Fruit fly (Drosophila melanogaster): Measurements from ENCODE around the gene Tmtc1.
A peak's percentile ranks its signal among the peaks of the same experiment; 100 is the strongest.

Tmtc1 gene

DNA sequence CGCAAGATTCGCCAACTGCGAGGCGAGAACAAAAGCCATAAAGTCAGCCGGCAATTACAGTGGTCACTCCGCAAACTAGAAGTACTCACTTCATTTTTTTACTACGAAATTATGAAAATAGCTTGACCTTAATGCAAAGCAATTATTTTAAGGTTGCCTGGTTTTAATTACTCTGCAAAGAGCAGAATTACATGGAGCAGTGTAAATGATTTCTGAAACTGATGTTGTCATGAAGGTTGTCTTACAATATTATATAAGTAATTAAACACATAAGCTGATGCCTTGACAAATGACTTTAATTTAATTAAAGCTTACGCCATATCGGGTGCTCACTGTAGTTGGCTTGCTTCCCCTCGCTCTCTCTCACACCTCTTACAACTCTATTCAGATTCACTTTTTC is 56.7 kb downstream of the Tmtc1 start (continued):
- TF ChIP-seq spab (GFP tag; optimal IDR thresholded peaks at IDR 0.05) (peak; percentile 89), CG6276 (GFP tag; optimal IDR thresholded peaks at IDR 0.05) (peak; percentile 74), CG6854 (GFP tag; optimal IDR thresholded peaks at IDR 0.05) (no peak), CG1621 (tag; optimal IDR thresholded peaks at IDR 0.05) (peak; percentile 79), salr (GFP tag; optimal IDR thresholded peaks at IDR 0.05) (peak; percentile 69 to 79), CG9139 (GFP tag; optimal IDR thresholded peaks at IDR 0.05) (peak; percentile 82), CG4318 (GFP tag; optimal IDR thresholded peaks at IDR 0.05) (peak; percentile 59), CG11294 (GFP tag; IDR thresholded peaks at IDR 0.05) (peak; percentile 72), Sox14 (GFP tag; optimal IDR thresholded peaks at IDR 0.05) (peak; percentile 86), CG8319 (GFP tag; optimal IDR thresholded peaks at IDR 0.05) (peak; percentile 70), Eip75B (GFP tag; optimal IDR thresholded peaks at IDR 0.05) (peak; percentile 71), pdm3 (GFP tag; optimal IDR thresholded peaks at IDR 0.05) (peak; percentile 83), Sox15 (GFP tag; optimal IDR thresholded peaks at IDR 0.05) (peak; percentile 60), achi (GFP tag; optimal IDR thresholded peaks at IDR 0.05) (peak; percentile 84), topi (GFP tag; optimal IDR thresholded peaks at IDR 0.05) (peak; percentile 67), Hr39 (GFP tag; optimal IDR thresholded peaks at IDR 0.05) (peak; percentile 78), Gug (GFP tag; IDR thresholded peaks at IDR 0.05) (peak; percentile 79), CG8632 (GFP tag; optimal IDR thresholded peaks at IDR 0.05) (peak; percentile 48), Ets21C (GFP tag; optimal IDR thresholded peaks at IDR 0.05) (peak; percentile 64), CG10669 (GFP tag; optimal IDR thresholded peaks at IDR 0.05) (peak; percentile 91), CG6808 (GFP tag; optimal IDR thresholded peaks at IDR 0.05) (peak; percentile 91), CG16779 (tag; optimal IDR thresholded peaks at IDR 0.05) (peak; percentile 48), fd85E (GFP tag; optimal IDR thresholded peaks at IDR 0.05) (no peak), cyc (GFP tag; optimal IDR thresholded peaks at IDR 0.05) (peak; percentile 70), Hr4 (GFP tag; optimal IDR thresholded peaks at IDR 0.05) (peak; percentile 74), CG6163 (GFP tag; IDR thresholded peaks at IDR 0.05) (peak; percentile 76), eg (GFP tag; IDR thresholded peaks at IDR 0.05) (peak; percentile 76), esn (GFP tag; optimal IDR thresholded peaks at IDR 0.05) (peak; percentile 81), CG31627 (GFP tag; optimal IDR thresholded peaks at IDR 0.05) (peak; percentile 79), dsx (GFP tag; optimal IDR thresholded peaks at IDR 0.05; ENCODE audit: poor library complexity, severe bottlenecking) (peak; percentile 82), Met (GFP tag; optimal IDR thresholded peaks at IDR 0.05) (peak; percentile 78), OdsH (GFP tag; optimal IDR thresholded peaks at IDR 0.05) (peak; percentile 84), CG3032 (tag; optimal IDR thresholded peaks at IDR 0.05) (peak; percentile 90), Eip93F (GFP tag; optimal IDR thresholded peaks at IDR 0.05) (no peak), CG15336 (GFP tag; IDR thresholded peaks at IDR 0.05) (peak; percentile 82), Hr38 (GFP tag; optimal IDR thresholded peaks at IDR 0.05) (no peak), Eip78C (GFP tag) (peak; percentile 94)

DNA sequence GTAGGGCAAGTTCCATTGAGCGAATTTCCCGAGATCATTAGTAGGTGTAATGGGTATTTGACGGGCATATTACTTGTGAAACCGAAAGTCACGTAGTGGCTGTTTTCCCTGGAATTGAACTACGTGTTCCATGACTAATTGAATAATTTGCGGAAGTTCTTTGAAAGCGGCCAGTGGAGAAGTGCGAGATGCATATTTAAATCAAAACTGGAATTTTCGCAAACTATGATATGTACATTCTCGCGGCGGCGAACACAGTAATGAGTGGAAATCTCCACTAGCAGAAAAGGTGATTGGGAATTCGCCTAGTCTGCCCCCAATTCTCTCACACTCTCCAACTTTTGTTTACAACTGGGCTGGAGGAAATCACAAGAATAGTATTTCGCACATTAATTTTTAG is 57.4 kb downstream of the Tmtc1 start:
- TF ChIP-seq CG34406 (GFP tag; optimal IDR thresholded peaks at IDR 0.05) (no peak), CG3032 (tag; optimal IDR thresholded peaks at IDR 0.05) (no peak), CG6276 (GFP tag; optimal IDR thresholded peaks at IDR 0.05) (no peak), CG10669 (GFP tag; optimal IDR thresholded peaks at IDR 0.05) (peak; percentile 30), pdm3 (GFP tag; optimal IDR thresholded peaks at IDR 0.05) (peak; percentile 17), CG32006 (GFP tag; optimal IDR thresholded peaks at IDR 0.05) (peak; percentile 32), Met (GFP tag; optimal IDR thresholded peaks at IDR 0.05) (no peak), topi (GFP tag; optimal IDR thresholded peaks at IDR 0.05) (no peak), CG1621 (tag; optimal IDR thresholded peaks at IDR 0.05) (peak; percentile 11), CG6792 (GFP tag; optimal IDR thresholded peaks at IDR 0.05) (no peak), CG8632 (GFP tag; optimal IDR thresholded peaks at IDR 0.05) (no peak), Hr4 (GFP tag; optimal IDR thresholded peaks at IDR 0.05) (no peak), fkh (GFP tag; optimal IDR thresholded peaks at IDR 0.05) (no peak), Eip78C (GFP tag) (peak; percentile 72), CG11762 (GFP tag; optimal IDR thresholded peaks at IDR 0.05; ENCODE audit: insufficient read depth) (no peak), Blimp-1 (GFP tag; optimal IDR thresholded peaks at IDR 0.05) (no peak), cyc (GFP tag; optimal IDR thresholded peaks at IDR 0.05) (no peak), acj6 (GFP tag; optimal IDR thresholded peaks at IDR 0.05) (no peak), eg (GFP tag; IDR thresholded peaks at IDR 0.05) (no peak), Hr39 (GFP tag; optimal IDR thresholded peaks at IDR 0.05) (no peak), OdsH (GFP tag; optimal IDR thresholded peaks at IDR 0.05) (no peak), Eip93F (GFP tag; optimal IDR thresholded peaks at IDR 0.05) (no peak), spab (GFP tag; optimal IDR thresholded peaks at IDR 0.05) (peak; percentile 3), CG3919 (GFP tag; optimal IDR thresholded peaks at IDR 0.05) (peak; percentile 5), Eip75B (GFP tag; optimal IDR thresholded peaks at IDR 0.05) (no peak), Lpt (GFP tag; optimal IDR thresholded peaks at IDR 0.05) (no peak), fd85E (GFP tag; optimal IDR thresholded peaks at IDR 0.05) (no peak), Sox15 (GFP tag; optimal IDR thresholded peaks at IDR 0.05) (no peak), salr (GFP tag; optimal IDR thresholded peaks at IDR 0.05) (peak in 1 of 2 experiments; percentile 4), achi (GFP tag; optimal IDR thresholded peaks at IDR 0.05) (peak; percentile 6), CG10631 (GFP tag; optimal IDR thresholded peaks at IDR 0.05) (peak; percentile 40), CG11294 (GFP tag; IDR thresholded peaks at IDR 0.05) (0 out of 2 replicates have a peak, but pooled peaks have one; percentile 15)
